Worm (Caenorhabditis elegans) whole organism, midembryonic: ENCODE results near the gene F38C2.4.

Source experiments
- cog-1 ChIP-seq: sonication (generic microtip); optimal IDR thresholded peaks from 2 replicates; lab custom pipeline; 2016; ENCODE audit warnings: missing genetic modification characterization, missing compliant biosample characterization
- klf-2 ChIP-seq: fragments of 200-800 bp; sonication (Bioruptor generic); conservative IDR thresholded peaks from 2 replicates; pipeline ENCODE4 v1.3.6; 2022; ENCODE audit warnings: missing genetic modification reagents, missing genetic modification characterization, missing compliant biosample characterization
- med-1 ChIP-seq: sonication (generic microtip); optimal IDR thresholded peaks from 2 replicates; lab custom pipeline; 2017; ENCODE audit warnings: missing genetic modification characterization, mild to moderate bottlenecking, missing compliant biosample characterization, antibody characterized with exemption, missing genetic modification reagents; ENCODE audit not compliant: insufficient read depth
- ztf-23 ChIP-seq: fragments of 200-800 bp; sonication (Bioruptor generic); IDR thresholded peaks from 2 replicates; pipeline ENCODE4 v1.3.6; 2022; ENCODE audit warnings: missing genetic modification reagents, missing genetic modification characterization, missing compliant biosample characterization
- ztf-29 ChIP-seq: fragments of 200-800 bp; sonication (Bioruptor generic); IDR thresholded peaks from 2 replicates; pipeline ENCODE4 v1.3.6; 2022; ENCODE audit warnings: missing genetic modification reagents, missing genetic modification characterization, missing compliant biosample characterization

- TF ChIP-seq ztf-29 (GFP tag; lab: Robert Waterston, UW): no peak
- TF ChIP-seq cog-1 (tag; lab: Kevin White, UChicago): no peak
- TF ChIP-seq med-1 (GFP tag; lab: Kevin White, UChicago): no peak
- TF ChIP-seq ztf-23 (GFP tag; lab: Robert Waterston, UW): no peak
- TF ChIP-seq klf-2 (GFP tag; lab: Robert Waterston, UW): no peak
These were observed 49.8 kb downstream of the F38C2.4 start, which contains the start of gene srz-61 for ce11 chrIV:16320866-16321265.
